Fruit fly (Drosophila melanogaster) whole organism, wandering third instar larva: ENCODE results near the gene Septin2.

ENCODE experiments used
- Abd-B ChIP-seq: fragments of >200 bp; optimal IDR thresholded peaks from 2 replicates; lab custom pipeline; 2017; ENCODE audit warnings: missing biosample characterization, missing genetic modification characterization
- CG9705 ChIP-seq: fragments of 200-800 bp; sonication (Bioruptor generic); optimal IDR thresholded peaks from 2 replicates; lab custom pipeline; 2018; ENCODE audit warnings: missing biosample characterization, mild to moderate bottlenecking, missing genetic modification characterization
- CrebA ChIP-seq: fragments of 200-800 bp; sonication (Bioruptor generic); optimal IDR thresholded peaks from 2 replicates; lab custom pipeline; 2016; ENCODE audit warnings: missing biosample characterization, mild to moderate bottlenecking, missing genetic modification characterization, borderline replicate concordance
- Dfd ChIP-seq: fragments of >200 bp; optimal IDR thresholded peaks from 2 replicates; lab custom pipeline; 2017; ENCODE audit warnings: missing biosample characterization, missing genetic modification characterization
- Dif ChIP-seq: fragments of 200-275, 200-300 bp; sonication (Bioruptor generic); optimal IDR thresholded peaks from 2 replicates; lab custom pipeline; 2018; ENCODE audit warnings: missing biosample characterization, missing genetic modification characterization; ENCODE audit not compliant: partially characterized antibody
- GATAd ChIP-seq: sonication (Bioruptor generic); optimal IDR thresholded peaks from 2 replicates; lab custom pipeline; 2016; ENCODE audit warnings: missing biosample characterization, missing genetic modification characterization
- HLH106 ChIP-seq: fragments of 200-800 bp; optimal IDR thresholded peaks from 3 replicates; lab custom pipeline; 2019; ENCODE audit warnings: missing biosample characterization, mild to moderate bottlenecking, missing genetic modification characterization, moderate library complexity
- Hnf4 ChIP-seq: fragments of 200-800 bp; sonication (Bioruptor generic); optimal IDR thresholded peaks from 2 replicates; lab custom pipeline; 2016; ENCODE audit warnings: missing biosample characterization, mild to moderate bottlenecking, missing genetic modification characterization
- Hr78 ChIP-seq: fragments of >200 bp; optimal IDR thresholded peaks from 2 replicates; lab custom pipeline; 2017; ENCODE audit warnings: missing biosample characterization, missing genetic modification characterization
- Hr83 ChIP-seq: fragments of 200-300 bp; sonication (Bioruptor generic); optimal IDR thresholded peaks from 2 replicates; lab custom pipeline; 2016; ENCODE audit warnings: missing biosample characterization, mild to moderate bottlenecking, missing genetic modification characterization, moderate library complexity; ENCODE audit not compliant: poor library complexity, severe bottlenecking
- Mio ChIP-seq: sonication (Bioruptor generic); optimal IDR thresholded peaks from 2 replicates; lab custom pipeline; 2016; ENCODE audit warnings: missing biosample characterization, missing genetic modification characterization
- Myc ChIP-seq: fragments of >200 bp; optimal IDR thresholded peaks from 2 replicates; lab custom pipeline; 2017
- N ChIP-seq: fragments of >200 bp; optimal IDR thresholded peaks from 2 replicates; lab custom pipeline; 2018; ENCODE audit warnings: missing biosample characterization, missing external identifiers, missing genetic modification characterization
- OdsH ChIP-seq: fragments of 200-800 bp; sonication (Bioruptor generic); optimal IDR thresholded peaks from 2 replicates; lab custom pipeline; 2016; ENCODE audit warnings: missing biosample characterization, mild to moderate bottlenecking, missing genetic modification characterization
- Rel ChIP-seq, 2 experiments: fragments of 200-800 bp; sonication (Bioruptor generic) in 1 of 2; optimal IDR thresholded peaks; 2 replicates in 1 of 2; 3 replicates in 1 of 2; lab custom pipeline; 2016 to 2019; ENCODE audit warnings: mild to moderate bottlenecking in 2 of 2, missing biosample characterization in 2 of 2, missing genetic modification characterization in 2 of 2, moderate library complexity in 1 of 2
- Sp1 ChIP-seq: fragments of 200-800 bp; sonication (Bioruptor generic); optimal IDR thresholded peaks from 3 replicates; lab custom pipeline; 2019; ENCODE audit warnings: missing biosample characterization, mild to moderate bottlenecking, missing genetic modification characterization, moderate library complexity
- brk ChIP-seq: fragments of 200-800 bp; sonication (Bioruptor generic); optimal IDR thresholded peaks from 2 replicates; lab custom pipeline; 2016; ENCODE audit warnings: missing biosample characterization, mild to moderate bottlenecking, missing genetic modification characterization
- dmrt93B ChIP-seq: fragments of 200-800 bp; sonication (Bioruptor generic); optimal IDR thresholded peaks from 2 replicates; lab custom pipeline; 2018; ENCODE audit warnings: missing biosample characterization, mild to moderate bottlenecking, missing genetic modification characterization
- dsf ChIP-seq: sonication (Bioruptor generic); optimal IDR thresholded peaks from 2 replicates; lab custom pipeline; 2016; ENCODE audit warnings: missing biosample characterization, missing genetic modification characterization, borderline replicate concordance
- foxo ChIP-seq, 2 experiments: fragments of 200-800 bp; sonication (Bioruptor generic); optimal IDR thresholded peaks; 2 replicates in 1 of 2; 3 replicates in 1 of 2; lab custom pipeline; 2016 to 2017; ENCODE audit warnings: missing biosample characterization in 2 of 2, missing genetic modification characterization in 2 of 2
- fru ChIP-seq: fragments of 200-800 bp; sonication (Bioruptor generic); optimal IDR thresholded peaks from 3 replicates; lab custom pipeline; 2016; ENCODE audit warnings: missing biosample characterization, mild to moderate bottlenecking, missing genetic modification characterization
- h ChIP-seq: fragments of 200-800 bp; sonication (Bioruptor generic); optimal IDR thresholded peaks from 3 replicates; lab custom pipeline; 2016; ENCODE audit warnings: missing biosample characterization, mild to moderate bottlenecking, missing genetic modification characterization
- lola ChIP-seq: fragments of >200 bp; optimal IDR thresholded peaks from 2 replicates; lab custom pipeline; 2017; ENCODE audit warnings: missing biosample characterization, missing genetic modification characterization
- pan ChIP-seq: fragments of >200 bp; optimal IDR thresholded peaks from 2 replicates; lab custom pipeline; 2017
- psq ChIP-seq: fragments of 200-800 bp; sonication (Bioruptor generic); optimal IDR thresholded peaks from 3 replicates; lab custom pipeline; 2017; ENCODE audit warnings: missing biosample characterization, mild to moderate bottlenecking, missing genetic modification characterization, moderate library complexity
- rgr ChIP-seq: fragments of 200-800 bp; sonication (Bioruptor generic); optimal IDR thresholded peaks from 3 replicates; lab custom pipeline; 2016; ENCODE audit warnings: missing biosample characterization, mild to moderate bottlenecking, missing genetic modification characterization
- sage ChIP-seq: fragments of 200-800 bp; sonication (Bioruptor generic); optimal IDR thresholded peaks from 2 replicates; lab custom pipeline; 2016; ENCODE audit warnings: missing biosample characterization, mild to moderate bottlenecking, missing genetic modification characterization
- tai ChIP-seq: sonication (Bioruptor generic); optimal IDR thresholded peaks from 2 replicates; lab custom pipeline; 2016; ENCODE audit warnings: missing biosample characterization, missing genetic modification characterization
- usp ChIP-seq: fragments of >200 bp; optimal IDR thresholded peaks from 2 replicates; lab custom pipeline; 2017; ENCODE audit warnings: missing biosample characterization, missing genetic modification characterization
- woc ChIP-seq: sonication (Bioruptor generic); optimal IDR thresholded peaks from 2 replicates; lab custom pipeline; 2016; ENCODE audit warnings: missing biosample characterization, mild to moderate bottlenecking, missing genetic modification characterization

The Septin2 gene

DNA sequence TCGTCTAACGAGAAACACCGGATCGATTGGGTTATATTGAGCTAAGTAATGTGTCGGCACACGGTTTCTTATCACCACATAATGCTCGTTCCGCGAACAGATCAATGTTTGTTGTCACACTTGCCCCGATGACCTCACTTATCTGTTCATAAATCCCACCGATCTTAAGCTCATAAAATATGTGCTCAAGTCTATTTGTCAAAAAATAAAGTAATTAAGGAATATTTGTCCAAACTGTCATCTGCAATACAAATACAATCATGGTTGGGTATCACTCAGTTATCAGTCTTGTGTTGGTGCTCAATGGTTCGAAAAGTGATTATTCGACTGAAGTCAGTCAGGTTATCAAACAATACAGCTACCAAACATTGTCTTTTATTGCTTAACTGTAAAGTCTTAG, 39.9 kb downstream of the Septin2 start:
- TF ChIP-seq usp (GFP tag; lab: Kevin White, UChicago) (no peak), CrebA (GFP tag; lab: Kevin White, UChicago) (peak; percentile 47), fru (GFP tag; lab: Kevin White, UChicago) (no peak), sage (GFP tag; lab: Kevin White, UChicago) (no peak)

DNA sequence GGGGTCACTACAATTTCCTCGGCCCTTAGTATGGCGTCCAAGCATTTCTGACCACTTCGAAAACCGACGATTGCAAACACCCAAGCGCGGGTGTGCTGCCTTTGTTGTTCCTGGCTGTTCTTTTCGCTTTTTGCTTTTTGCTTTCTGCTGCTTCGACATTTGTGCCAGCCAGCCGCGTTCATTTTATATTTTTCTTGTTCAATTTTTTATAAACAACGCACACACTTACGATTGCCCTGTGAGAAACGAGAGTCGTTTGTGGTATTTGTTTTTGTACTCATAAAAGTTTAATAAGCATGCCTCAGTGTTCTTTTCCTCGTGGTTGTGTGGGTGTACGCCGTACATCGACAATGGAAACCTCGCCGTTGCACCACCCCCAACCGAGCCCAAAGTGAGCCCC, 40.4 kb downstream of the Septin2 start:
- TF ChIP-seq usp (GFP tag; lab: Kevin White, UChicago) (no peak), Rel (GFP tag; optimal IDR thresholded peaks at IDR 0.05; lab: Kevin White, UChicago) (no peak), Rel (tag; optimal IDR thresholded peaks at IDR 0.05; lab: Kevin White, UChicago) (peak; percentile 51), tai (no peak), sage (GFP tag; lab: Kevin White, UChicago) (peak; percentile 36), rgr (GFP tag; lab: Kevin White, UChicago) (peak; percentile 5)

DNA sequence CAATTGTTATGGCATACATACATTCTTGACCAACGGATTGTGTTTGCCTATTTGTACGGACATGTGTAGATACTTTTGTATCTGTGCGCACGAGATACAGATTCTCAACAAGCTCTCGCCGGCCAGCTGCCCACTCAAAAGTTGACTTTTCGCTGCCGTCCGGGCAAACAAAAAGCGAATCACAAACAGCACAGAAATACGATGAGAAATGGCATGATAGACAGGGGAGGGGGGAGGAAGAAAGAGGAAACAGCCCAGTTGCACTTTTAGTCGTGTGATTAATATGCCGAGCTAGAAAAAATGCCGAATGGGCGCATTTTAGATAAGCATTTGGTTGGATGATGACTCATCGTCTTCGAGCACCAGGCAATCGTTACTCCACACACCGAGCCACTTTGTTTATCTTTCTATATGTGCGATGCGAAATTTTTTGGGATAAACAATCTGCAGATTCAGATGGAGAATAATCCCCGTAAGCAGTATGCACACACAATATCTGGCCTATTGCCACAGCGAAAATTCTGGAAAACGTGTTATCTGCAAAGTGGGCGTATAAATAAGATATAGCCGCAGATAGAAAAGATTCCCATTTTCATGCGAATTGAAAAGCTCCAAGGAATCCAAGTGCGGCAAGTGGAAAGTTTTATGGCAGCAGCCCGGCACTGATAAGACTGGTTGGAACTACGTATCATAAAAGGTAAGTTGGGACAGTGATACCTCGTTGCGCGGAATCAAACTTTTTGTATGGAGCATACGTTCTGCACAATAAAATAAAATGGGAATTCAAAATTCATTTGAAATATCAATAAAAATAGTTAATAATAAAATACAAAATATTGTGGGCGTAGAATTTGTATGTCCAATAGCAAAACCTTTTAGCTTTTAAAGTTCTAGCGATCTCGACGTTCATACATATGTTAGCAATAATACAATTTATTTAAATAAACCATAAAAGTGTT, 41.2 kb downstream of the Septin2 start:
- TF ChIP-seq usp (GFP tag; lab: Kevin White, UChicago) = no peak
- no peak for TF ChIP-seq Myc
- TF ChIP-seq Hr78 = no peak
- no peak for TF ChIP-seq Rel (GFP tag; optimal IDR thresholded peaks at IDR 0.05; lab: Kevin White, UChicago)
- TF ChIP-seq Rel (tag; optimal IDR thresholded peaks at IDR 0.05; lab: Kevin White, UChicago) = peak; percentile 21
- TF ChIP-seq fru (GFP tag; lab: Kevin White, UChicago) = no peak
- no peak for TF ChIP-seq dmrt93B (GFP tag; lab: Kevin White, UChicago)
- no peak for TF ChIP-seq OdsH
- TF ChIP-seq Sp1 (GFP tag; lab: Kevin White, UChicago) = no peak
- no peak for TF ChIP-seq sage (GFP tag; lab: Kevin White, UChicago)
- no peak for TF ChIP-seq brk (GFP tag; lab: Kevin White, UChicago)
- peak in 1 of 2 experiments; percentile 27 for TF ChIP-seq foxo (GFP tag; optimal IDR thresholded peaks at IDR 0.05; lab: Kevin White, UChicago)
- TF ChIP-seq Mio (GFP tag; lab: Kevin White, UChicago) = no peak
- no peak for TF ChIP-seq pan (lab: Kevin White, UChicago)
- no peak for TF ChIP-seq psq (GFP tag; lab: Kevin White, UChicago)
- no peak for TF ChIP-seq Dfd (GFP tag; lab: Kevin White, UChicago)
- TF ChIP-seq Hnf4 (GFP tag; lab: Kevin White, UChicago) = no peak
- no peak for TF ChIP-seq CrebA (GFP tag; lab: Kevin White, UChicago)
- TF ChIP-seq dsf = no peak
- peak; percentile 24 for TF ChIP-seq h (GFP tag; lab: Kevin White, UChicago)
- TF ChIP-seq N (GFP tag; lab: Kevin White, UChicago) = no peak
- TF ChIP-seq woc (GFP tag; lab: Kevin White, UChicago) = no peak
- TF ChIP-seq GATAd = no peak
- no peak for TF ChIP-seq Hr83
- TF ChIP-seq tai = no peak
- TF ChIP-seq Dif (GFP tag; lab: Kevin White, UChicago) = no peak

DNA sequence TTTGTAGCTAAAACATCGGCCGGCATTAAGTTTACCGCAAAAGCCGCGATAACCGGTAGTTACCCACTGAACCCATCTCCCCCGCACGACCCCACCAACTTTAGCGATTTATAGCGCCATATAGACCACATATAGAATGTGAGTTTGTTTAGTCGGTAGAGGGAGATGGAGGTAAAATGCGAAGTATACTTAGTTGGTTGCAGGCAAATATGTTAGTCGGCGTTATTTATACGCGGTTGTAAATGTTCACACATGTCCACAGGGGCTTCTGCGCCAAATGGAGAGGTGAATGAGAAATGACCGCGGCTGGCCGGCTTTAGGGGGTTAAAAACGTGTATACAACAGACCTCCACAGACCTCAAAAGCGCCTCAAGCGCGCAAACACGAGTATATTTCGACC, 42.5 kb downstream of the Septin2 start:
- TF ChIP-seq OdsH = no peak
- TF ChIP-seq Abd-B (GFP tag; lab: Kevin White, UChicago) = no peak
- no peak for TF ChIP-seq pan (lab: Kevin White, UChicago)
- TF ChIP-seq fru (GFP tag; lab: Kevin White, UChicago) = peak; percentile 3
- TF ChIP-seq Dif (GFP tag; lab: Kevin White, UChicago) = no peak
- no peak for TF ChIP-seq h (GFP tag; lab: Kevin White, UChicago)
- peak; percentile 6 for TF ChIP-seq HLH106
- TF ChIP-seq psq (GFP tag; lab: Kevin White, UChicago) = peak; percentile 3
- peak; percentile 9 for TF ChIP-seq rgr (GFP tag; lab: Kevin White, UChicago)
- TF ChIP-seq Hr83 = no peak
- TF ChIP-seq CG9705 (GFP tag; lab: Kevin White, UChicago) = no peak
- TF ChIP-seq foxo (GFP tag; optimal IDR thresholded peaks at IDR 0.05; lab: Kevin White, UChicago) = peak in 1 of 2 experiments; percentile 15
- TF ChIP-seq usp (GFP tag; lab: Kevin White, UChicago) = no peak
- no peak for TF ChIP-seq lola
- TF ChIP-seq brk (GFP tag; lab: Kevin White, UChicago) = no peak
